Worm (Caenorhabditis elegans): ENCODE measurements around the gene ech-1.1.

Gene ech-1.1

DNA sequence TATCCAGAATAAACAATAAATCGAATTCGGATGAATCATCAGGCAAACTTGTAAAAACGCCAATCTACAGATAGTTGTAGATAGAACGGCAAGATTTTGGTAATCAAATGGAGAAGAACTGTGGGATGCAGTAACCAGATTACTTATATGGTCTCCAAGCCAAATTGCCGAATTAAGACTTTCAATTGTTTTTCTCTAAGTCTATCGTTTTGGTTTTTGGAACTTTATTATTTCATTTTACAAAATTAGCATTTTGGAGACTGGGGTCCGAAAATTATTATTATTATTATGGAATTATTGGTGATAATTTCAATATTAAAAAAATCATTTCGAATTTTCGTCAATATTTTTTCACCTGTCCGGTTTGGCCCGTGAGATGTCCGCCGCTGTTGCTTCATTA, 21.9 kb downstream of the ech-1.1 start, which contains the start of gene clec-228:
Gene clec-228 (minus strand): TSS at position 101 of the 400 bp plus-strand sequence.
- TF ChIP-seq hlh-26 (GFP tag; conservative IDR thresholded peaks at IDR 0.05) (no peak), attf-5 (GFP tag; optimal IDR thresholded peaks at IDR 0.05) (no peak), lin-54 (GFP tag; optimal IDR thresholded peaks at IDR 0.05) (no peak), B0336.3 (GFP tag; IDR thresholded peaks at IDR 0.05) (no peak), ztf-25 (GFP tag; IDR thresholded peaks at IDR 0.05) (no peak), B0035.1 (tag; optimal IDR thresholded peaks at IDR 0.05) (no peak), lag-1 (GFP tag; IDR thresholded peaks at IDR 0.05) (no peak), let-607 (tag; optimal IDR thresholded peaks at IDR 0.05) (no peak), mes-4 (tag; optimal IDR thresholded peaks at IDR 0.05) (no peak), ztf-6 (GFP tag; IDR thresholded peaks at IDR 0.05) (no peak), sdz-38 (tag; optimal IDR thresholded peaks at IDR 0.05) (no peak), Y95B8A.8 (GFP tag; IDR thresholded peaks at IDR 0.05) (no peak), nfya-2 (GFP tag; IDR thresholded peaks at IDR 0.05) (no peak), F57A8.1 (GFP tag; optimal IDR thresholded peaks at IDR 0.05) (no peak), C06A6.2 (GFP tag; conservative IDR thresholded peaks at IDR 0.05) (no peak), pha-4 (tag; optimal IDR thresholded peaks at IDR 0.05) (no peak), snpc-1.1 (tag; optimal IDR thresholded peaks at IDR 0.05; ENCODE audit: insufficient read depth) (no peak), lin-40 (tag; optimal IDR thresholded peaks at IDR 0.05) (no peak), hsf-1 (GFP tag; IDR thresholded peaks at IDR 0.05) (no peak), rpc-1 (optimal IDR thresholded peaks at IDR 0.05) (no peak), rpc-1 (tag; optimal IDR thresholded peaks at IDR 0.05) (no peak)

DNA sequence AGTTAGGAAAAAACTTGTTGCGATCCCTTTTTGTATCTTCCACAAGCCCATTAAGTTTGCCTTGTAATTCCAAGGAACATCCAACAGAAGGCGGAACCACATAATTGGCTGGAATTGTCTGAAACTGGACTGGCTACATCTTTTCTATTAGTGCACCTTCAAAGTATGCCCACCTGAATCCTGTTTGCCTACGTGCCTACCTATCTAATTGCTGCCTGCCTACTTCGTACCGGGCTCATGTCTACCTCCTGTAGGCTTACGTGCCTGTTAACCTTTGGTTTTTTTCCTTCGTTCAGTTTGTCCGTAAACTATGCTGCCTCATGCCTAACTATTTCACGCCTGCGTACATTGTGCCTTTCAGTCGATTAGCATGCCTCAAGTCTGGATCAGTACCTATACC, 23.9 kb downstream of the ech-1.1 start, which contains the start of gene wrt-7:
Gene wrt-7 (minus strand): TSS at position 101 of the 400 bp plus-strand sequence.
- no peak for TF ChIP-seq nhr-27 (tag; optimal IDR thresholded peaks at IDR 0.05)
- no peak for TF ChIP-seq T26A5.8 (tag; optimal IDR thresholded peaks at IDR 0.05)
- TF ChIP-seq Y53F4B.3 (GFP tag; IDR thresholded peaks at IDR 0.05): no peak
- TF ChIP-seq F49E8.2 (tag; optimal IDR thresholded peaks at IDR 0.05; ENCODE audit: insufficient read depth): no peak
- TF ChIP-seq lir-1 (GFP tag; conservative IDR thresholded peaks at IDR 0.05): no peak
- TF ChIP-seq B0261.1 (tag; optimal IDR thresholded peaks at IDR 0.05): no peak
- no peak for TF ChIP-seq D2030.7 (GFP tag; IDR thresholded peaks at IDR 0.05)
- TF ChIP-seq cebp-2 (GFP tag; IDR thresholded peaks at IDR 0.05): no peak
- no peak for TF ChIP-seq ztf-26 (tag; optimal IDR thresholded peaks at IDR 0.05)

DNA sequence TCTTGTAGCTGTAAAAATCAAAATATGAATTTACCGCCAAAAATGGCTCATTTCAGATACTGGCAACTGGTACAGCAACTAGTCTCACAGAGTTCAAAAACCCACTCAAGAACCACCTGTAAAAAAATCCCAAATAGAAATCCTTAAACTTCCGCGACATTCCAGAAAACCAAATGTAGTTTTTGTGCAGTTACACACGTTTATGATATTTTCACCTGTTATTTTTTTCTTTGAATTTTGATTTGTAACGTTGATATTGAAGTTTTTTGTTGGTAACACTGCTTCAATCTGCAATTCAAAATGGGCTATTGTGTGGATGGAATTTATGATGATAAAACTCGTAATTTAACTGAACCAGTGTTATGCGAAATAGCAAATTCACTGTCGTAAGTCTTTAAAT, 28.5 kb downstream of the ech-1.1 start, which contains the start of gene srw-113:
Gene srw-113 (plus strand): TSS at position 301 of the 400 bp plus-strand sequence.
- TF ChIP-seq ztf-26 (tag; optimal IDR thresholded peaks at IDR 0.05): no peak
- no peak for TF ChIP-seq B0336.3 (GFP tag; IDR thresholded peaks at IDR 0.05)
- no peak for TF ChIP-seq lin-26 (GFP tag; IDR thresholded peaks at IDR 0.05)
- no peak for TF ChIP-seq B0261.1 (tag; optimal IDR thresholded peaks at IDR 0.05)
- TF ChIP-seq rec-8 (tag; optimal IDR thresholded peaks at IDR 0.05): no peak
- TF ChIP-seq B0035.1 (tag; optimal IDR thresholded peaks at IDR 0.05): no peak
- no peak for TF ChIP-seq fkh-3 (tag; optimal IDR thresholded peaks at IDR 0.05)
- TF ChIP-seq nhr-90 (tag; optimal IDR thresholded peaks at IDR 0.05): no peak
- TF ChIP-seq ceh-40 (GFP tag; IDR thresholded peaks at IDR 0.05): no peak
- no peak for TF ChIP-seq Y67H2A.10 (GFP tag; conservative IDR thresholded peaks at IDR 0.05)
